Worm (Caenorhabditis elegans) whole organism, dauer: ENCODE results near the gene F41B5.1.
"Not testable (repeated sequence)": the region's sequence is repeated elsewhere in the genome, so short reads cannot be mapped to it uniquely, and the experiment has no call there.

Source experiments
- unc-62 ChIP-seq: sonication (generic microtip); optimal IDR thresholded peaks from 2 replicates; lab custom pipeline; 2017; ENCODE audit warnings: missing biosample characterization, missing genetic modification reagents, missing genetic modification characterization

F41B5.1 gene

ce11 chrV:2255191-2255590 is at the start of gene F41B5.1:
Gene F41B5.1 (plus strand): TSS chrV:2255533.
- TF ChIP-seq unc-62 (GFP tag; lab: Kevin White, UChicago), result not testable (repeated sequence)

ce11 chrV:2206181-2206580 is 49.2 kb upstream of the F41B5.1 start, which contains the start of gene srt-40:
Gene srt-40 (minus strand): TSS chrV:2206281.
- no peak for TF ChIP-seq unc-62 (GFP tag; lab: Kevin White, UChicago)

DNA sequence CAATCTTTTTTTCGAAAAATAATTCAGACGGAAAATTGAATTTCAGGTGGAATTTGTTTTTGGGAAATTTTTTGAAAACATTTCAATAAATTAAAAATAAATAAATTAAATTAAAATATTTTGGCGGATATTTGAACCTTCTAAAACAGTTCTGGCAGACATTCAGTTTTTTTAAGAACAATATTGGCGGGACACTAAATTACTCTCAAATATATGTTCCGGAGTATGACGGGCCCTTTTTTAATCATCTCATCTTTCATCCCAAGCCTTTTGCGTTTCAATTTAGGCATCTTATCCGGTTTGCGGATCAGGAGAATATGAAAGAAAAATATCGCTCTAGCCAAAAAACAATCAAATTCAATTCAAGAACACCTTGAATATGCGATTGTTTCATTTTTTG is 48.5 kb upstream of the F41B5.1 start, which contains the start of gene svh-11:
TSS of gene svh-11 (plus strand) at position 301 of the 400 bp plus-strand sequence.
- no peak for TF ChIP-seq unc-62 (GFP tag; lab: Kevin White, UChicago)

DNA sequence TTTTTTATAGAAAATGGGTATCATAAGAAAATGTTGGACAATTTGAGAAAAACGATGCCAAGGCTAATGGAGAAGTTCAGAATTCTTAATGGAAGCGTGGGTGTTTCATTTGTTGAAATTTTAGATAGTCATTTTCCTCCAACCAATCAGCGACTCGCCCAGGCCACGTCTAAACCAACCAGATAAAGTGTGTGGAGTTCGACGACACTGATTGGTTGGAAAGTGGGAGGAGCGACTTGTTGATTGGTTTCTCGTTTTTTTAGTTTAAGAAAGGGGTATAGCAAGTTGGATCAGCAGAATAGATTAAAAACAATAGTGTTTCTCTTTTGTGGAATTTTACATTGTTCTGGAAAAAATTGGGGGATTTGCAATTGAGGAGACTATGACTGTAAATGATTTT is 47.8 kb upstream of the F41B5.1 start:
- TF ChIP-seq unc-62 (GFP tag; lab: Kevin White, UChicago), result no peak

ce11 chrV:2211936-2212335 is 43.4 kb upstream of the F41B5.1 start, which contains the start of gene nhr-133:
Gene nhr-133 (minus strand): TSS chrV:2212118.
- TF ChIP-seq unc-62 (GFP tag; lab: Kevin White, UChicago), result no peak

- TF ChIP-seq unc-62 (GFP tag; lab: Kevin White, UChicago), result no peak
Observed at ce11 chrV:2214428-2215038, 40.8 kb upstream of the F41B5.1 start, which contains the start of gene nhr-184. Gene nhr-184 (minus strand): TSS chrV:2214478.

- no peak for TF ChIP-seq unc-62 (GFP tag; lab: Kevin White, UChicago)
Observed at ce11 chrV:2215352-2215751, 40.0 kb upstream of the F41B5.1 start, which contains the start of gene nstp-8. Gene nstp-8 (plus strand): TSS chrV:2215652.

DNA sequence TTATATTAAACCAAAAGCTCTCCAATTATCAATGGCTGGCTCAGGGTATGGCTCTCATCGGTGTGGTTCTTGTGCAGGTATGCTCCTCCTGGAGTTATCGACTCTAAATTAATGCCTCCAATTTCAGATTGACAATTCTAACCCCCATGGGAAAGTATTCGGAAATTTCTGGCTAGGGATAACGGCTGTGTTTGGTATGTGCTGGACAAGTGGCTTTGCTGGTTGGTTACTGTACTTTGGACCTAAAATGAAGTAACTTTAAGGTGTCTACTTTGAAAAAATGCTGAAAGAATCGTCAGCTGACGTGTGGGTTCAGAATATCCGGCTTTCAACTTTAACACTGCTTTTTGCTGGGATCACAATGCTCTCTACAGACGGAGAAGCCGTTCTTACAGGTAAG is 38.4 kb upstream of the F41B5.1 start:
- TF ChIP-seq unc-62 (GFP tag; lab: Kevin White, UChicago), result no peak

ce11 chrV:2218803-2219202 is 36.5 kb upstream of the F41B5.1 start, which contains the start of gene nhr-56:
Gene nhr-56 (plus strand): TSS chrV:2219004.
- TF ChIP-seq unc-62 (GFP tag; lab: Kevin White, UChicago), result no peak

ce11 chrV:2221764-2222163 is 33.6 kb upstream of the F41B5.1 start, which contains the start of gene nhr-128:
Gene nhr-128 (plus strand): TSS chrV:2222064.
- TF ChIP-seq unc-62 (GFP tag; lab: Kevin White, UChicago), result no peak

DNA sequence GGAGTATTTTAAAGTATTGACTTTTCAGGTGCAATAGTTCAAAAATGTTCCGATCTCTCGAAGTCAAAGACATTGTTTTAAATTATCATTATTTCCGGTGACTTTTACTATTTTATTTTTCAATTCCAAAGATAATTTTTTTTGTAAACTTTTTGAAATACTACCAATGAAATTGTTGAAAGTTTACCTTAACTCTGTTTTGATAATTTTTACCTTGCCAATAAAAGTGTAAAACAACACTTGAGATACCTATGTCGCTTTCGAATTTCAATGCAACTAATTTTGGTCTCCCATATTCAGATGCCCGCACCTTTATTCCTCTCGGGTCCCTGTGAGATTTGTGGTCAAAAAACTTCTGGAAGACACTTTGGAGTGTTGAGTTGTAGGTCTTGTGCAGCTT is 30.2 kb upstream of the F41B5.1 start, which contains the start of gene nhr-103:
TSS of gene nhr-103 (plus strand) at position 301 of the 400 bp plus-strand sequence.
- TF ChIP-seq unc-62 (GFP tag; lab: Kevin White, UChicago), result no peak

ce11 chrV:2226903-2227302 is 28.4 kb upstream of the F41B5.1 start, which contains the start of gene nhr-18:
Gene nhr-18 (plus strand): TSS chrV:2227203.
- TF ChIP-seq unc-62 (GFP tag; lab: Kevin White, UChicago), result no peak

DNA sequence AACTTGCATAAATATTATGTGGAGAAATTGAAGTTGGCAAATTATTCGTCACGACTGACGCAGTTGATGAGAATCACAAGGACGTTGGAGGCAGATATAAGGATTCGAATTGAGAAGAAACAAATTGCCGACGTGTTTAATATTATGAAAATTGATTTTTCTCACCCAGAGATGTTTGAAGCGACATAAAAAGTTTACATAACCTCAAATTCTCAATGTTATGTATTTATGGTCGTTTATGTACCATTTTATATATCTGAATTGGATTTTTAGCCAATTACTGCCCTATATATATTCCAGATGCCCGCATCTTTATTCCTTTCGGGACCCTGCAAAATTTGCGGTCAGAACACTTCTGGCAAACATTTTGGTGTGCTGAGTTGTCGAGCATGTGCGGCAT is 26.6 kb upstream of the F41B5.1 start, which contains the start of gene nhr-126:
TSS of gene nhr-126 (plus strand) at position 301 of the 400 bp plus-strand sequence.
- no peak for TF ChIP-seq unc-62 (GFP tag; lab: Kevin White, UChicago)

- no peak for TF ChIP-seq unc-62 (GFP tag; lab: Kevin White, UChicago)
Observed at ce11 chrV:2230912-2231311, 24.4 kb upstream of the F41B5.1 start, which contains the start of gene nhr-134. Gene nhr-134 (plus strand): TSS chrV:2231223.

DNA sequence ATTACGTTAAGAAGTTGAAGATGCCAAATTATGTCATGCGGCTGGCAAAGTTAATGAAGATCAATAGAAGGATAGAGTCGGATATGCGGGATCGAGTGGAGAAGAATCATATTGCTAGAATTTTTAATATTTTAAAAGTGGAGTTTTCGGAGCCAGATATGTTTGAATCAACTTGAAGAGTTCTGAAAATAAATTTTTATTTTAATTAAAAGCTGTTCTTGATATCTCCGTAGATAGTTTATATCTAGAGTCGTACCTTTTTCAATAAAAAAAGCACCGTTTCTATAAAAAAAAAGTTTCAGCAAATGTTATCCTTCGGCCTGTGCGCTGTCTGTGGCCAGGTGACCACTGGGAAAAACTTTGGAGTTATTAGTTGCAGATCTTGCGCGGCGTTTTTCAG is 22.2 kb upstream of the F41B5.1 start, which contains the start of gene nhr-96:
TSS of gene nhr-96 (plus strand) at position 301 of the 400 bp plus-strand sequence.
- no peak for TF ChIP-seq unc-62 (GFP tag; lab: Kevin White, UChicago)

DNA sequence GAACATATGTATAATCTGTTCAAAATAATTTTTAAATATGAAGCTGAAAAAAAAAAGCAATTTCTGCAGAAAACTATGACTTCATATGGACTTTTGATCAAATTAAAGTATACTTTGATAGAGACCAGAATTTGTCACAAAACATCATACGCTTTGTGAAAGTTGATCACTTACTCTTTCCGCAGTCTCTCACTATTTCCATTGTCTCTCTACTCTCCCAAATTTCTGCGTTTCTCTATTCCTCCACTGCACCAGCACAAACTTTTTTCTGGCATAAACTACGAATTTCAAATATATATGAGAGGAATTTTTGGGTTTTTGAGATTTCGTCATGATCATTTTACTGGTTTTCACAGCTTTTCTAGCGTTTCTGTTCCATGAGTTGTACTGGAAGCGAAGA is 19.5 kb upstream of the F41B5.1 start, which contains the start of gene cyp-33C4:
TSS of gene cyp-33C4 (plus strand) at position 293 of the 400 bp plus-strand sequence.
- no peak for TF ChIP-seq unc-62 (GFP tag; lab: Kevin White, UChicago)
